Fruit fly (Drosophila melanogaster): ENCODE results near the gene Acsx1R.

Acsx1R gene

dm6 chr3R:19777180-19777579 is at the start of gene Acsx1R:
Gene Acsx1R (minus strand): TSS chr3R:19777280.
- TF ChIP-seq CTCF (optimal IDR thresholded peaks at IDR 0.05) (no peak), CG8478 (optimal IDR thresholded peaks at IDR 0.05) (no peak)

- no peak for TF ChIP-seq CTCF (optimal IDR thresholded peaks at IDR 0.05)
- TF ChIP-seq CG8478 (optimal IDR thresholded peaks at IDR 0.05), result no peak
Measured at dm6 chr3R:19826355-19826754, 49.3 kb upstream of the Acsx1R start.

dm6 chr3R:19824480-19824879 is 47.4 kb upstream of the Acsx1R start:
- no peak for TF ChIP-seq CTCF (optimal IDR thresholded peaks at IDR 0.05)

- TF ChIP-seq CG8478 (optimal IDR thresholded peaks at IDR 0.05), result no peak
- no peak for TF ChIP-seq CTCF (optimal IDR thresholded peaks at IDR 0.05)
Measured at dm6 chr3R:19822138-19822537, 45.1 kb upstream of the Acsx1R start.

dm6 chr3R:19820994-19821393 is 43.9 kb upstream of the Acsx1R start:
- no peak for TF ChIP-seq CG8478 (optimal IDR thresholded peaks at IDR 0.05)
- no peak for TF ChIP-seq CTCF (optimal IDR thresholded peaks at IDR 0.05)

- TF ChIP-seq CTCF (optimal IDR thresholded peaks at IDR 0.05), result no peak
- TF ChIP-seq CG8478 (optimal IDR thresholded peaks at IDR 0.05), result no peak
Measured at dm6 chr3R:19816758-19817157, 39.7 kb upstream of the Acsx1R start.

- TF ChIP-seq CTCF (optimal IDR thresholded peaks at IDR 0.05), result no peak
Measured at dm6 chr3R:19813217-19813616, 36.1 kb upstream of the Acsx1R start.

- TF ChIP-seq CTCF (optimal IDR thresholded peaks at IDR 0.05) (no peak), CG8478 (optimal IDR thresholded peaks at IDR 0.05) (no peak)
Measured at dm6 chr3R:19812472-19812871, 35.4 kb upstream of the Acsx1R start.

- no peak for TF ChIP-seq CG8478 (optimal IDR thresholded peaks at IDR 0.05)
- no peak for TF ChIP-seq CTCF (optimal IDR thresholded peaks at IDR 0.05)
Measured at dm6 chr3R:19811510-19811909, 34.4 kb upstream of the Acsx1R start.

- TF ChIP-seq CTCF (optimal IDR thresholded peaks at IDR 0.05), result no peak
- TF ChIP-seq CG8478 (optimal IDR thresholded peaks at IDR 0.05), result no peak
Measured at dm6 chr3R:19808430-19808756, 31.3 kb upstream of the Acsx1R start.

- TF ChIP-seq CTCF (optimal IDR thresholded peaks at IDR 0.05) (no peak), CG8478 (optimal IDR thresholded peaks at IDR 0.05) (no peak)
Measured at dm6 chr3R:19807745-19808429, 30.8 kb upstream of the Acsx1R start.

dm6 chr3R:19807148-19807547 is 30.1 kb upstream of the Acsx1R start:
- TF ChIP-seq CTCF (optimal IDR thresholded peaks at IDR 0.05) (no peak), CG8478 (optimal IDR thresholded peaks at IDR 0.05) (no peak)

dm6 chr3R:19804905-19805304 is 27.8 kb upstream of the Acsx1R start:
- TF ChIP-seq CTCF (optimal IDR thresholded peaks at IDR 0.05) (no peak), CG8478 (optimal IDR thresholded peaks at IDR 0.05) (no peak)

- TF ChIP-seq CG8478 (optimal IDR thresholded peaks at IDR 0.05) (no peak), CTCF (optimal IDR thresholded peaks at IDR 0.05) (no peak)
Measured at dm6 chr3R:19803539-19803938, 26.5 kb upstream of the Acsx1R start.

dm6 chr3R:19802508-19802907 is 25.4 kb upstream of the Acsx1R start:
- TF ChIP-seq CTCF (optimal IDR thresholded peaks at IDR 0.05) (no peak), CG8478 (optimal IDR thresholded peaks at IDR 0.05) (no peak)

dm6 chr3R:19801752-19802151 is 24.7 kb upstream of the Acsx1R start:
- TF ChIP-seq CTCF (optimal IDR thresholded peaks at IDR 0.05) (no peak), CG8478 (optimal IDR thresholded peaks at IDR 0.05) (no peak)

- TF ChIP-seq CG8478 (optimal IDR thresholded peaks at IDR 0.05), result no peak
- no peak for TF ChIP-seq CTCF (optimal IDR thresholded peaks at IDR 0.05)
Measured at dm6 chr3R:19799614-19800013, 22.5 kb upstream of the Acsx1R start.
